Fruit fly (Drosophila melanogaster): ENCODE measurements around the gene CG43094.

The CG43094 gene

DNA sequence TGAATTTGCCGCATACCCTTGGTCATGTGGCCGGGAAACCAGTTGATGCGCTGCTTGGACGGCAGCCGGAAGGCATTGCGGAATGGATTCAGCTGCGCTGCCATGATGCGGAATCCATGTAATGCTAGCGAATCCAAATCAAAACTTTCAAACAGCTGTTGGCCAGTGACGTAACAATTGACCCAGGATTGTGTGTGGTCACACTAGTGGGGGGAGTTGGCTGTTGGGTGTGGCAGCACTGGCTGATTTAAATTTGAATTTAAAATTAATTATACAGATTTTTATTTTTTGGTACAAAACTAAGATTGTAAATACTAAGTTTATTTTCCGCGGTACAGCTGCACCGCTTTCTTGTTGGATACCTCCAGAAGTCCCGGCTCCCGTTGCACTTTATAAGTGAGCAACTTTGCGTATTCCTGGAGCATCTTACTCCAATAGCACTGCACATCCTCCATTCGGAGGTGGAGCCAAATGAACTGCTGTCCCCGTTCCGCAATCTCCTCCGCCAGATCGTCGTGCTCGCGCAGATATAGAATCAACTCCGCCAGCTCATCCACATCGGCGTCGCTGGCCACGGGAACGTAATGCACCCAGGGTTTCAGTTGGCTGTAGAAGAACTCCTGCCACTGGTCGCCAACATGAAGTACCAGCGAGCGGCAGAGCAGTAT, 23.2 kb downstream of the CG43094 start, which contains the start of gene CG17141:
CG17141 (minus strand) TSS at position 177 of the 668 bp plus-strand sequence.
- no peak for TF ChIP-seq CTCF (optimal IDR thresholded peaks at IDR 0.05)
- TF ChIP-seq CG8478 (optimal IDR thresholded peaks at IDR 0.05) = no peak

DNA sequence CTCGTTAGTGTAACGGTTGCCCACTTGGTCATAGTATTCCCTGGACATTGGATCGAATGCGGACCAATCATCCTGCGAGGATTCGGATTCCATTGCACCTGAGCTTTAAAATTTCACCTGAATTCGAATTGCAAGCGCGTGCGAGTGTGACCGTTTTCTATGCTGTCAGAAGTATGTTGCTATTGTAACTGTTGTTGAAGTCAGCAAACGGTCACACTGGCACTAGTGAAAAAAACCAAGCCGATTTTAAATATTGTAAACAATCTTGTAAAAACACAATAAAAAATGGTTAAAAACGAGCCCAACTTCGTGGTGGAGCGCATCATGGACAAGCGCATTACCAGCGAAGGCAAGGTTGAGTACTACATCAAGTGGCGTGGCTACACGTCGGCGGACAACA, 25.4 kb downstream of the CG43094 start, which contains the start of the genes vret and HP1c:
vret (minus strand) TSS at position 150 of the 400 bp plus-strand sequence.
HP1c (plus strand) TSS at position 189 of the 400 bp plus-strand sequence.
- peak in 1 of 2 experiments; percentile 13 for TF ChIP-seq CTCF (optimal IDR thresholded peaks at IDR 0.05)
- no peak for TF ChIP-seq CG8478 (optimal IDR thresholded peaks at IDR 0.05)

DNA sequence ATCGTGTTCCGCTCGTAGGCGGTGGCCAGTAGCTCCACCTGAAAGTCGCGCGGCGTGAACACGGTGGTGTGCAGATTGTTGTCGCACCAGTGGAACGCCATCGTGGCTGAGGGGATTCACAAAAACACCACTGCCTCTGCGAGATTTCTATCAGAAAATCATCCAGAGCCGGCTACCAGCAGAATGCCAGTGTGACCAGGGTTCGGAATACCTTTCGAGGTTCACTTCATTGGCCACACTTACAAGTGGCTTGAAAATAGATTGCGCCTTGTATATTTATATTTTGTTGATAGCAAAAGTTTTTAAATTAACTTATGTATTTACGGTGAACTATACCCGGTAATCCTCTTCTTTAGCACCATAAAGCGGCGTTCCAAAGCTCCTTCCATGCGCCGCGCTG, 29.9 kb downstream of the CG43094 start, which contains the start of the genes Dcr-1 and CG6985:
Dcr-1 (minus strand) TSS at position 162 of the 400 bp plus-strand sequence.
CG6985 (plus strand) TSS at position 221 of the 400 bp plus-strand sequence.
- TF ChIP-seq CTCF (optimal IDR thresholded peaks at IDR 0.05) = peak in 1 of 2 experiments; percentile 3
- no peak for TF ChIP-seq CG8478 (optimal IDR thresholded peaks at IDR 0.05)

DNA sequence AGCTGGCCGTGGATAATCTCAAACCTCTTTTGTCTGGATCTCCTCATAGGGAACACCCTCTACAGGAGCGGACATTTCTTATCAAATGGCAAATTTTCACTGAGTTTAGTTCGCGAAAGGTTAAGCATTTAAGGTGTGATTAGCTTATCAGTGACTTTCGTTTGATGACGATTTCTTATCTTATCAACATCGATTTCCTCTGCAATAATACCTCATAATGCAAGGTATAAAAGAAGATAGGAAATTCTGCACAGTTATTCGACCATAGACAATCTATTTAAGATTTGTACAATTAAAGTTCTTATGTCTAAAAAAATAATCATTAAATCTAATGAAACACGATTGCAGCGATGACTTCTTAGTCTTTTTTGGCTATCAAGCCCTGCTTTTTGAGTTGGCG, 37.0 kb downstream of the CG43094 start, which contains the start of gene Takl2:
Takl2 (minus strand) TSS at position 101 of the 400 bp plus-strand sequence.
- TF ChIP-seq CG8478 (optimal IDR thresholded peaks at IDR 0.05) (no peak), CTCF (optimal IDR thresholded peaks at IDR 0.05) (no peak)

DNA sequence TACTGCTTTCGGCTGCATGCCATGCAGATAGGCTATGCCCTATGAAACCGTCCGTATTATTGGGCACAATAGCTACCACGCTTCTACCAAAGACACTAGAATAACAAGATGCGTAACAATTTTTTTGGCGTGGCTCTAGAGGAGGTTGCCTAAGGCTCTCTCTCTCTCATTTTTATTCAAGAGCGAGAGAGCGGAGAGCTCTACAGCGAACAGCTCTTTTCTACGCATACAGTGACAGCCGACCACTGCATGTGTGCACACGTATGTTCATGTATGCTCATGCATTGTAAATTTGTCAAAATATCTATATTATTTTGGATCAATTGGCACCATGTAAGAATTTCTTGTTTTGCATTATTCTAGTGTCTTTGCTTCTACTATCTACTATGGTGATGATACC, 37.8 kb downstream of the CG43094 start:
- no peak for TF ChIP-seq CTCF (optimal IDR thresholded peaks at IDR 0.05)
- no peak for TF ChIP-seq CG8478 (optimal IDR thresholded peaks at IDR 0.05)

DNA sequence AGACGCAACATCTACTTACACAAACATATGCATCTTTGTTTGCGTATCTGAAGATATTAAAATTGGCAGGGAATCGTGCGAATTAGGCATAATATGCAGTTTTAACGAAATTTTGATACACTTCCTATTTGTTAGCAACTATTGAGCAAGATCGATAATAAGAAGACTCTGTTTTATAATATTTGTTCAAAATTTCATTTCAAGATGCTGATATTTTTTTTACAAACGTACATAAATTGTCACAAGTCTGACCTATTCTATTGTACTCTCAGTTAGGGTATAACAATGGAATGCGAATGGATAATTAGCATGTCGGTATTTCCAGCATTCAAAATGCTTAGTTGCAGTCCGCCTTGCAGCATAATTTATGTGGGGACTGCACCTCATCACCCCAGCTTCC, 42.9 kb downstream of the CG43094 start:
- no peak for TF ChIP-seq CTCF (optimal IDR thresholded peaks at IDR 0.05)
- no peak for TF ChIP-seq CG8478 (optimal IDR thresholded peaks at IDR 0.05)

DNA sequence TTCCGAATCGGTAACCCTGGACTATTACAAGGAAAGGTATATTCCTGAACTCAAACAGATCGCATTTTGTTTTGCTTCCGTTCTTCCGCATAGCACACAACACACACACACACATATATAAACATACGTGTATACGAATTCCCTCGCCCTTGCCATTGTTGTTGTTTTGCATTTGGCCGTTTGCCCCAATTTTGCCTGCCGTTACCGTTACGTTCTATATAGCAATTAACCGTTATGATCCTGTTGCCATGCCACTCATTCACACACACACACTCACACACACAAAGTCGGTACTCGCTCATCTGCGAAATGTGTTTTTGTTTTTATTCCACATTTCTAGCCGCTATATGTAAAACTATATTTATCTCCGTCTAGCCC, 43.3 kb downstream of the CG43094 start:
- TF ChIP-seq CG8478 (optimal IDR thresholded peaks at IDR 0.05) = no peak

DNA sequence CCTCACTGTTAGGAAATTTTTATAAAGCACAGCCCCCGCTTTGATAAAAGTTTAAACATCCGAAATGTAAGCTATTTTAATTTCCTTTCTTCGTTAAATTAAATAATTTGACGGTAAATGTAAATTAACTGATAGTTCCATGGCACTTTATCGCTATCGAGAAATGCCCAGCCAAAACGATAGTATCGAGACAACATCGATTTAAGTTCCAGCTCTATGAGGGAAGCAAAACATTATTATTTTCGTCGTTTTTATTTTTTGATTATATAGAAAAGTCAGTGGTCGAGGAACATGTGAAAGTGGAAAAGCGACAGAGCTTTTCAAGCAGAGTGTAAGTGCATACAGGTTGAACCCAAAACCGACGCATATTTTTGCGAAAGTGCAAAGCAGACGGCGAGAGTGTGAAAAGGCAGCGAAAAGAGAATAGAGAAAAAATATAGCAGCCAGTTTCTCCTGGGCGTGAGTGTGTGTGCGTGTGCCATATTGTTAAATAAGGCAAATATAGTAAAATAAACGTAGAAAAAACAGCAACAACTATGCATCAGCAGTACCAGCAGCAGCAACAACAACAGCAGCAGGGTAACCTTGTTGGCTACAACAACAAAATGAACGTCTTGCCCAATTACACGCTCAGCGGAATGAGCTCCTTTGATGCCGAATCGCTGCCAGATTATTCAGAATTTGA, 43.9 kb downstream of the CG43094 start, which contains the start of gene CG45049:
CG45049 (plus strand) TSS at position 197 of the 685 bp plus-strand sequence.
- TF ChIP-seq CG8478 (optimal IDR thresholded peaks at IDR 0.05) (no peak), CTCF (optimal IDR thresholded peaks at IDR 0.05) (no peak)

DNA sequence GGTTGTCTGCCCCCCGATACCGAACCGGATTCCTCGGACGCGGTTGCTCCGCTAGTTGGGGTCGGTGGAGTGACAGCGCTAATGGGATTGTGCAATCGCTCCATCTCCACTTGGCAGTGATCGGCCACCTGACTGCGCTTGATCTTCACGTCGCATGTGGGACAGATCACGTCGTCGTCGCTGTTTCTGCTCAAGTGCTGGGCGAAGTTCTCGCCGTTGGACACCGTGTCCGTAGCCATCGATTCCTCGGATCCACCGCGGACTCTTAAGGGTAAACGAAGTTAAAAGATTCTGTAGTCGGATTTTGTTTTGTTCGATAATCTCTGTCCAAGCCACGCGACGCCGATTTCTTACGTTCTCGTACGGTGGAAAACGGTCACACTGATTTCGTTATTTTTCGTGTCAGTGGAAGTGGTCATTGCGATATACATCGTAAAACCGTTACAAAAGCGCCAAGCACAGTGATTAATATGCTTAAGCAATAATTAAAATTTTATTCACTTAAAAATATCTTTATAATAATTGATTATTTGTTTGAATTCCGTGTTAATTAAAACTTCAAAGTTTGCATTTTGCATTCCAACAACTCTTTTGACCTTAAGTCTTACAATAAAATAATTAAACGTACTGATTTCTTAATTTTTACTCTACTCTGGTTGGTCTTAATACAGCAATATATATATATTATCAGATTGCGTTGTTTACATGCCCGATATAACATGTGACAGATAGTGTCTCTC, 44.6 kb downstream of the CG43094 start, which contains the start of gene RNF220:
RNF220 (minus strand) TSS at position 384 of the 740 bp plus-strand sequence.
- TF ChIP-seq CG8478 (optimal IDR thresholded peaks at IDR 0.05) (no peak), CTCF (optimal IDR thresholded peaks at IDR 0.05) (peak; percentile 2 to 34)

DNA sequence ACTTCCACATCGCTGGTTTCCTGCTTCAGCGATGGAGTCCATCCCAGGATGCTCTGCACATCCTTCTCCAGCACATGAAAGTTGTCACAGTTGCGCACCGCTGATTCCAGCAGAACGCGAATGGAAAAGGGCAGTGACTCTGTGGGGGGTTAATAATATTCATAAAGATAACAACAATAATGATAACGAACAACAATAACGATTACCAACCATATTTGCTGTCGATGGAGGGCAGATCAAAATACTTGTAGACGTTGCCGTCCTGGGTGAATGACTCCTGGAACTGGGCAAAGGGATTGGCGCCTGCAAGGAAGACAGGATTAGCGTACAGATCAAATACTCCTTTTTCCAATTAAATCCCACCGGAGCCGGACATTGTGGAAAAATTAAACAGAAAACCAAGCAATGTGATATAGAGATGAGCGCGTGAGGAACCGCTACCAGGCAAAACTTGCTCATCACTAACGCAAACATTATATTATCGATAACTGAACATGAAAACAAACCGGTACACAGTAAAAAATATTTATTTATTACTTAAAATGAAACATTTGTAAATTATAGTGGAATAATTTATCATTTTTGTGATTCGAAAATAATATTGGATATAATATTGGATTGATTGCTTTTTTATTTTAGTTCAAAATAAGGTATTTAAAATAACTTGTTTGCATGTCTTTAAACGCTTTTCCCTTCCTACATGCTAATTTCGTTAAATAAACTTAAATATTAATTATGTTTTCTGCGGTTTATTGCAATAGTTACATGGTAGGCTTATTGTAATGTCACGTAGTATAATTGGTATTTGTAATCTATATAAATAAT, 46.4 kb downstream of the CG43094 start, which contains the start of gene Irp-1A:
Irp-1A (minus strand) TSS at position 439 of the 825 bp plus-strand sequence.
- TF ChIP-seq CTCF (optimal IDR thresholded peaks at IDR 0.05) = no peak

DNA sequence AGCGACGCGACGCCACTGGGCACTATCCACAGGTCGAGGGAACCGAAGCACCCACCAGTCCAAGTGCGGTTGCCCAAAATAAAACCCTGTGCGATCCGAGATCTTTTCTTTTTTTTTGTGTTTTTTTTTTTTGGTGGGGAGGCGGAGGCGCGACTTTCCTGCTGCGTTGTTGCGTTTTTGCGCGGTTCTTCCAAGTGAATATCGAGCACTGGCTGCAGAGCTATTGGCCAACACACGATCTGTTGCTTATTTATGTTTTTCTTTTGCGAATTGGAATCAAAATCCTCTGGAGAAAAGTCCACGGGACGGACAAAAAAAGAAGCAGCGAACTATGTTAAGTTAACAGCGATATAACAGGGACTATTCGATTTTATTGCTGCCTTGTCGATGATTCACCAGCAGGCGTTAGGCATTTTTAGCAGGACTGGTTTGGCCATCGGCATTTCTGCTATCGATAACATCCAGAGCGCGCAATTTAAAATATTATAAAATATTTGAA, 49.9 kb downstream of the CG43094 start, which contains the start of gene wge:
wge (minus strand) TSS at position 343 of the 499 bp plus-strand sequence.
- TF ChIP-seq CG8478 (optimal IDR thresholded peaks at IDR 0.05) = no peak
- TF ChIP-seq CTCF (optimal IDR thresholded peaks at IDR 0.05) = peak in 1 of 2 experiments; percentile 21
